Worm (Caenorhabditis elegans) whole organism, late embryonic: ENCODE data around the gene figl-1.
A peak's percentile ranks its signal among the peaks of the same experiment; 100 is the strongest.
"Not testable (repeated sequence)": the region's sequence is repeated elsewhere in the genome, so short reads cannot be mapped to it uniquely, and the experiment has no call there.

ENCODE experiments used
- C08G9.2 ChIP-seq: sonication (generic microtip); optimal IDR thresholded peaks from 2 replicates; lab custom pipeline; 2016; ENCODE audit warnings: mild to moderate bottlenecking, missing genetic modification characterization, moderate library complexity, missing compliant biosample characterization
- C38D4.7 ChIP-seq: fragments of 200-800 bp; sonication (Bioruptor generic); optimal IDR thresholded peaks from 2 replicates; lab custom pipeline; 2018; ENCODE audit warnings: mild to moderate bottlenecking, missing genetic modification characterization, moderate library complexity, missing compliant biosample characterization
- F13H6.1 ChIP-seq: sonication (generic microtip); optimal IDR thresholded peaks from 2 replicates; lab custom pipeline; 2016; ENCODE audit warnings: missing genetic modification characterization, missing compliant biosample characterization
- K02D7.2 ChIP-seq: sonication (generic microtip); optimal IDR thresholded peaks from 2 replicates; lab custom pipeline; 2017; ENCODE audit warnings: mild to moderate bottlenecking, missing genetic modification characterization, missing compliant biosample characterization
- ahr-1 ChIP-seq: sonication (generic microtip); optimal IDR thresholded peaks from 2 replicates; lab custom pipeline; 2016; ENCODE audit warnings: missing genetic modification characterization, missing compliant biosample characterization
- ceh-14 ChIP-seq: sonication (generic microtip); optimal IDR thresholded peaks from 2 replicates; lab custom pipeline; 2016; ENCODE audit warnings: missing genotype, missing genetic modification characterization, missing compliant biosample characterization
- ceh-18 ChIP-seq: sonication (generic microtip); optimal IDR thresholded peaks from 2 replicates; lab custom pipeline; 2016; ENCODE audit warnings: missing genetic modification characterization, missing compliant biosample characterization
- ceh-2 ChIP-seq: sonication (generic microtip); optimal IDR thresholded peaks from 2 replicates; lab custom pipeline; 2016; ENCODE audit warnings: missing genotype, missing genetic modification characterization, missing compliant biosample characterization
- ceh-30 ChIP-seq: fragments of 150-350 bp; optimal IDR thresholded peaks from 2 replicates; lab custom pipeline; 2014; ENCODE audit warnings: missing biosample characterization, missing genetic modification characterization
- ceh-45 ChIP-seq: fragments of 200-800 bp; sonication (Bioruptor generic); IDR thresholded peaks from 2 replicates; pipeline ENCODE4 v1.3.6; 2022; ENCODE audit warnings: missing genetic modification reagents, missing genetic modification characterization, missing compliant biosample characterization
- ceh-6 ChIP-seq: fragments of 200-800 bp; sonication (Bioruptor generic); optimal IDR thresholded peaks from 2 replicates; lab custom pipeline; 2018; ENCODE audit warnings: mild to moderate bottlenecking, missing genetic modification characterization, missing compliant biosample characterization
- ceh-9 ChIP-seq: sonication (generic microtip); optimal IDR thresholded peaks from 2 replicates; lab custom pipeline; 2016; ENCODE audit warnings: mild to moderate bottlenecking, missing genetic modification characterization, inconsistent platforms, missing compliant biosample characterization
- dmd-4 ChIP-seq: sonication (generic microtip); optimal IDR thresholded peaks from 2 replicates; lab custom pipeline; 2016; ENCODE audit warnings: borderline replicate concordance, missing genetic modification characterization, missing compliant biosample characterization
- elt-2 ChIP-seq: sonication (generic microtip); optimal IDR thresholded peaks from 2 replicates; lab custom pipeline; 2016; ENCODE audit warnings: missing genetic modification reagents, missing genetic modification characterization, missing compliant biosample characterization
- ets-4 ChIP-seq: sonication (generic microtip); optimal IDR thresholded peaks from 2 replicates; lab custom pipeline; 2016; ENCODE audit warnings: missing genetic modification characterization, missing compliant biosample characterization
- fkh-6 ChIP-seq: sonication (generic microtip); optimal IDR thresholded peaks from 2 replicates; lab custom pipeline; 2016; ENCODE audit warnings: missing genetic modification characterization, missing compliant biosample characterization
- hlh-15 ChIP-seq: sonication (generic microtip); optimal IDR thresholded peaks from 2 replicates; lab custom pipeline; 2016; ENCODE audit warnings: missing genetic modification characterization, missing compliant biosample characterization
- hlh-30 ChIP-seq: sonication (generic microtip); optimal IDR thresholded peaks from 2 replicates; lab custom pipeline; 2017; ENCODE audit warnings: antibody characterized with exemption, missing genetic modification characterization, missing compliant biosample characterization; ENCODE audit not compliant: insufficient read depth
- lim-6 ChIP-seq: sonication (generic microtip); optimal IDR thresholded peaks from 2 replicates; lab custom pipeline; 2016; ENCODE audit warnings: missing genetic modification characterization, missing compliant biosample characterization
- lin-11 ChIP-seq: fragments of 200-800 bp; sonication (Bioruptor generic); optimal IDR thresholded peaks from 2 replicates; lab custom pipeline; 2018; ENCODE audit warnings: mild to moderate bottlenecking, missing genetic modification characterization, missing compliant biosample characterization
- nhr-232 ChIP-seq: sonication (generic microtip); optimal IDR thresholded peaks from 2 replicates; lab custom pipeline; 2016; ENCODE audit warnings: missing genetic modification characterization, missing compliant biosample characterization
- odd-2 ChIP-seq: sonication (generic microtip); optimal IDR thresholded peaks from 2 replicates; lab custom pipeline; 2017; ENCODE audit warnings: antibody characterized with exemption, mild to moderate bottlenecking, missing genetic modification characterization, missing compliant biosample characterization
- pag-3 ChIP-seq: sonication (generic microtip); optimal IDR thresholded peaks from 2 replicates; lab custom pipeline; 2016; ENCODE audit warnings: missing compliant biosample characterization, missing genetic modification characterization, borderline replicate concordance
- pat-9 ChIP-seq: fragments of 200-800 bp; sonication (Bioruptor generic); optimal IDR thresholded peaks from 2 replicates; lab custom pipeline; 2018; ENCODE audit warnings: mild to moderate bottlenecking, missing genetic modification characterization, moderate library complexity, missing compliant biosample characterization
- pax-1 ChIP-seq: fragments of 150-350 bp; optimal IDR thresholded peaks from 2 replicates; lab custom pipeline; 2014; ENCODE audit warnings: missing biosample characterization, missing genetic modification characterization
- pha-4 ChIP-seq: fragments of 150-350 bp; optimal IDR thresholded peaks from 2 replicates; lab custom pipeline; 2018; ENCODE audit warnings: missing biosample characterization, missing genetic modification reagents, missing genetic modification characterization
- pqm-1 ChIP-seq: sonication (generic microtip); optimal IDR thresholded peaks from 2 replicates; lab custom pipeline; 2016; ENCODE audit warnings: missing genetic modification characterization, missing compliant biosample characterization
- ref-2 ChIP-seq: sonication (generic microtip); optimal IDR thresholded peaks from 2 replicates; lab custom pipeline; 2016; ENCODE audit warnings: missing genetic modification characterization, missing compliant biosample characterization
- sox-2 ChIP-seq: fragments of 200-800 bp; sonication (Bioruptor generic); IDR thresholded peaks from 2 replicates; pipeline ENCODE4 v1.3.6; 2022; ENCODE audit warnings: missing genetic modification reagents, missing genetic modification characterization, missing compliant biosample characterization
- unc-3 ChIP-seq, 2 experiments: fragments of 200-800 bp in 1 of 2; sonication (Bioruptor generic) in 1 of 2; sonication (generic microtip) in 1 of 2; conservative IDR thresholded peaks in 1 of 2; optimal IDR thresholded peaks in 1 of 2; 2 replicates each; pipeline versions ENCODE4 v1.3.6 to Lab custom; 2016 to 2022; ENCODE audit warnings: missing compliant biosample characterization in 2 of 2, missing genetic modification characterization in 2 of 2, missing genetic modification reagents in 1 of 2
- unc-55 ChIP-seq: sonication (generic microtip); optimal IDR thresholded peaks from 2 replicates; lab custom pipeline; 2017; ENCODE audit warnings: missing biosample characterization, missing genetic modification reagents, missing genetic modification characterization
- zip-5 ChIP-seq: sonication (generic microtip); optimal IDR thresholded peaks from 2 replicates; lab custom pipeline; 2016; ENCODE audit warnings: missing genetic modification characterization, missing compliant biosample characterization

The figl-1 gene

ce11 chrV:4336462-4336861, 9.3 kb downstream of the figl-1 start, which contains the start of gene irld-1:
irld-1 (plus strand) TSS chrV:4336762.
- TF ChIP-seq nhr-232; C08G9.2 (tag; lab: Kevin White, UChicago); pat-9: not testable (repeated sequence)

DNA sequence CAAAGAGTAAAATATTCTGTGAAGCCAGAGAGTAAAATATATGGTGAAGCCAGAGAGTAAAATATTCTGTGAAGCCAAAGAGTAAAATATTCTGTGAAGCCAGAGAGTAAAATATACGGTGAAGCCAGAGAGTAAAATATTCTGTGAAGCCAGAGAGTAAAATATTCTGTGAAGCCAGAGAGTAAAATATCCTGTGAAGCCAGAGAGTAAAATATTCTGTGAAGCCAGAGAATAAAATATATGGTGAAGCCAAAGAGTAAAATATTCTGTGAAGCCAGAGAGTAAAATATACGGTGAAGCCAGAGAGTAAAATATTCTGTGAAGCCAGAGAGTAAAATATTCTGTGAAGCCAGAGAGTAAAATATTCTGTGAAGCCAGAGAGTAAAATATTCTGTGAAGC, 12.3 kb downstream of the figl-1 start:
- TF ChIP-seq unc-3 (GFP tag; conservative IDR thresholded peaks at IDR 0.05; lab: Robert Waterston, UW) (0 out of 2 replicates have a peak, but pooled peaks have one; percentile 33), ceh-45 (GFP tag; lab: Robert Waterston, UW) (0 out of 2 replicates have a peak, but pooled peaks have one; percentile 26)
- not testable (repeated sequence) for TF ChIP-seq unc-3 (tag; optimal IDR thresholded peaks at IDR 0.05; lab: Kevin White, UChicago)

DNA sequence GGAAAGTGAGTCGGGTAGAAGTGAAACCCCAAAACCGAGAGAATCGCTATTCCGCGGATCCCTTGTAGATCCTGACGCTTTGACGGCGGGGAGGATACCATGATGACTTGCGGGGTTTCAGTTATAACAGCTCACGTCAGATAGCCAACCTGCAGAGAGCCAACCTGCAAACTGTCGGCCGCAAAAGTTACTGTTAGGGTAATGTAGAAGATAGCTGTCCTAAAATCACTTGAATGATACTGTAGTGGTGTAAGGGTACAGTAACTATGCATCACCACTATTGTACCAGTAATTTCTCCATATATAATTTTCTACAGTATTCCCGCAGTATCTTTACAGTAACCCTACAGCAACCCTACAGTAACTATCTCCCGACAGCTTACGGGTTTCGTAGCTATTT, 13.3 kb downstream of the figl-1 start, which contains the start of gene oac-12:
Gene oac-12 (minus strand): TSS at position 101 of the 400 bp plus-strand sequence.
- no peak for TF ChIP-seq C38D4.7

ce11 chrV:4330820-4331219, 15.0 kb downstream of the figl-1 start:
- TF ChIP-seq ets-4 (tag; lab: Kevin White, UChicago) = no peak
- no peak for TF ChIP-seq lim-6
- TF ChIP-seq dmd-4 (tag; lab: Kevin White, UChicago) = no peak
- TF ChIP-seq zip-5 (tag; lab: Kevin White, UChicago) = no peak
- TF ChIP-seq pax-1 (tag; lab: Kevin White, UChicago) = no peak
- no peak for TF ChIP-seq hlh-15
- TF ChIP-seq, all 69 proteins: peak for 0

DNA sequence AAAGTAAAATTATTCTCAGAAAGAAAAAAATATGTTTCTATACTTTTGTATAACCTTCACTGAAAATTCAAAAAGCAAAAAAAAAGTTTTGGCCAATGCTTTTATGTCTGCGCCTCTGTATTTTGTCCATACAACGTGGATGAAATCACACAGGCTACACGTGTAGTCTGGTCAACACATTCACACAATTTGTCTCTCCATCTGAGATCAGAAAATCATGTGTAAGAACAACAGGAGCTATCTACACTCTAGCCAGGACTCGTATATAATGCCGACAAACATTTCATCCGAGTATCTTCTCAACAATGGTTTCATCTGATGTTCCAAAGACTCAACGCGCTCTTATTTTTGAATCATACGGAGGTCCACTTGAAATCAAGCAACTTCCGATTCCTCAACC, 19.0 kb downstream of the figl-1 start, which contains the start of gene D2063.1:
Gene D2063.1 (plus strand): TSS at position 281 of the 400 bp plus-strand sequence.
- TF ChIP-seq unc-55 (GFP tag; lab: Kevin White, UChicago) = peak; percentile 49
- no peak for TF ChIP-seq hlh-30 (tag; lab: Kevin White, UChicago)
- TF ChIP-seq ahr-1 (tag; lab: Kevin White, UChicago) = no peak
- no peak for TF ChIP-seq ref-2 (tag; lab: Kevin White, UChicago)

- no peak for TF ChIP-seq K02D7.2 (tag; lab: Kevin White, UChicago)
- TF ChIP-seq elt-2 (tag; lab: Kevin White, UChicago) = no peak
- no peak for TF ChIP-seq ceh-18
- no peak for TF ChIP-seq F13H6.1 (tag; lab: Kevin White, UChicago)
- TF ChIP-seq pat-9 = no peak
- TF ChIP-seq fkh-6 = no peak
- TF ChIP-seq ceh-9 (tag; lab: Kevin White, UChicago) = no peak
- no peak for TF ChIP-seq pha-4
- no peak for TF ChIP-seq lin-11 (tag; lab: Kevin White, UChicago)
- TF ChIP-seq pag-3 (tag; lab: Kevin White, UChicago) = no peak
- no peak for TF ChIP-seq pqm-1 (tag; lab: Kevin White, UChicago)
- no peak for TF ChIP-seq C08G9.2 (tag; lab: Kevin White, UChicago)
- no peak for TF ChIP-seq ceh-30
- no peak for TF ChIP-seq ceh-14
- no peak for TF ChIP-seq C38D4.7
- TF ChIP-seq ceh-6 = no peak
- no peak for TF ChIP-seq odd-2
- TF ChIP-seq ceh-2 = no peak
- TF ChIP-seq sox-2 (GFP tag; lab: Robert Waterston, UW) = no peak
Observed at ce11 chrV:4325415-4325814, 20.4 kb downstream of the figl-1 start, which contains the start of gene nhr-125. nhr-125 (minus strand) TSS chrV:4325515.
